Fruit fly (Drosophila melanogaster) whole organism, wandering third instar larva: Measurements from ENCODE around the gene Smg6.

Experiments used
- Abd-B ChIP-seq: fragments of >200 bp; optimal IDR thresholded peaks from 2 replicates; lab custom pipeline; 2017; ENCODE audit warnings: missing biosample characterization, missing genetic modification characterization
- CG9705 ChIP-seq: fragments of 200-800 bp; sonication (Bioruptor generic); optimal IDR thresholded peaks from 2 replicates; lab custom pipeline; 2018; ENCODE audit warnings: missing biosample characterization, mild to moderate bottlenecking, missing genetic modification characterization
- GATAd ChIP-seq: sonication (Bioruptor generic); optimal IDR thresholded peaks from 2 replicates; lab custom pipeline; 2016; ENCODE audit warnings: missing biosample characterization, missing genetic modification characterization
- fru ChIP-seq: fragments of 200-800 bp; sonication (Bioruptor generic); optimal IDR thresholded peaks from 3 replicates; lab custom pipeline; 2016; ENCODE audit warnings: missing biosample characterization, mild to moderate bottlenecking, missing genetic modification characterization
- h ChIP-seq: fragments of 200-800 bp; sonication (Bioruptor generic); optimal IDR thresholded peaks from 3 replicates; lab custom pipeline; 2016; ENCODE audit warnings: missing biosample characterization, mild to moderate bottlenecking, missing genetic modification characterization
- pan ChIP-seq: fragments of >200 bp; optimal IDR thresholded peaks from 2 replicates; lab custom pipeline; 2017
- sage ChIP-seq: fragments of 200-800 bp; sonication (Bioruptor generic); optimal IDR thresholded peaks from 2 replicates; lab custom pipeline; 2016; ENCODE audit warnings: missing biosample characterization, mild to moderate bottlenecking, missing genetic modification characterization
- usp ChIP-seq: fragments of >200 bp; optimal IDR thresholded peaks from 2 replicates; lab custom pipeline; 2017; ENCODE audit warnings: missing biosample characterization, missing genetic modification characterization

- TF ChIP-seq pan (lab: Kevin White, UChicago): no peak
- no peak for TF ChIP-seq Abd-B
- no peak for TF ChIP-seq fru (GFP tag; lab: Kevin White, UChicago)
- no peak for TF ChIP-seq usp
- no peak for TF ChIP-seq GATAd (GFP tag; lab: Kevin White, UChicago)
- no peak for TF ChIP-seq sage (GFP tag; lab: Kevin White, UChicago)
- no peak for TF ChIP-seq h (GFP tag; lab: Kevin White, UChicago)
- no peak for TF ChIP-seq CG9705
These were observed 33.7 kb downstream of the Smg6 start for dm6 chr3R:24999575-24999974.
